Worm (Caenorhabditis elegans) whole organism, L4 larva: ENCODE measurements around the gene nhr-139.
A peak's percentile ranks its signal among the peaks of the same experiment; 100 is the strongest.

Experiments used
- F10B5.3 ChIP-seq: sonication (generic microtip); optimal IDR thresholded peaks from 2 replicates; lab custom pipeline; 2016; ENCODE audit warnings: mild to moderate bottlenecking, missing genetic modification characterization, missing compliant biosample characterization
- F26F4.8 ChIP-seq: fragments of 200-800 bp; sonication (Bioruptor generic); conservative IDR thresholded peaks from 2 replicates; pipeline ENCODE4 v1.3.6; 2022; ENCODE audit warnings: missing genetic modification characterization, missing compliant biosample characterization
- F44E2.7 ChIP-seq: fragments of 200-800 bp; sonication (Bioruptor generic); IDR thresholded peaks from 2 replicates; pipeline ENCODE4 v2.1.2; 2022; ENCODE audit warnings: missing genetic modification characterization, missing compliant biosample characterization
- T20F7.1 ChIP-seq: fragments of 200-800 bp; sonication (Bioruptor generic); optimal IDR thresholded peaks from 2 replicates; lab custom pipeline; 2018; ENCODE audit warnings: mild to moderate bottlenecking, missing genetic modification characterization, missing compliant biosample characterization
- T26A8.4 ChIP-seq: fragments of 200-800 bp; sonication (Bioruptor generic); IDR thresholded peaks from 2 replicates; pipeline ENCODE4 v1.3.6; 2022; ENCODE audit warnings: missing genetic modification characterization, missing compliant biosample characterization
- Y5F2A.4 ChIP-seq: fragments of 200-800 bp; sonication (Bioruptor generic); optimal IDR thresholded peaks from 2 replicates; lab custom pipeline; 2018; ENCODE audit warnings: mild to moderate bottlenecking, missing genetic modification characterization, missing compliant biosample characterization
- aly-2 ChIP-seq: sonication (generic microtip); optimal IDR thresholded peaks from 2 replicates; lab custom pipeline; 2018; ENCODE audit warnings: missing biosample characterization, missing genetic modification characterization
- arid-1 ChIP-seq: fragments of 200-800 bp; sonication (Bioruptor generic); conservative IDR thresholded peaks from 2 replicates; pipeline ENCODE4 v1.3.6; 2022; ENCODE audit warnings: missing genetic modification reagents, missing genetic modification characterization, missing compliant biosample characterization
- attf-4 ChIP-seq: sonication (generic microtip); optimal IDR thresholded peaks from 3 replicates; lab custom pipeline; 2017; ENCODE audit warnings: missing biosample characterization, missing genetic modification characterization
- ceh-82 ChIP-seq: sonication (generic microtip); optimal IDR thresholded peaks from 2 replicates; lab custom pipeline; 2017; ENCODE audit warnings: missing biosample characterization, missing genetic modification characterization
- cey-2 ChIP-seq: sonication (generic microtip); optimal IDR thresholded peaks from 3 replicates; lab custom pipeline; 2017; ENCODE audit warnings: missing genetic modification characterization, mild to moderate bottlenecking, missing compliant biosample characterization, antibody characterized with exemption, borderline replicate concordance; ENCODE audit not compliant: insufficient read depth
- daf-8 ChIP-seq: fragments of 200-800 bp; sonication (Bioruptor generic); IDR thresholded peaks from 2 replicates; pipeline ENCODE4 v1.3.6; 2022; ENCODE audit warnings: missing genetic modification characterization, missing compliant biosample characterization
- dmd-6 ChIP-seq: fragments of 200-800 bp; sonication (Bioruptor generic); IDR thresholded peaks from 2 replicates; pipeline ENCODE4 v1.3.6; 2022; ENCODE audit warnings: missing genetic modification reagents, missing genetic modification characterization, missing compliant biosample characterization
- dmd-8 ChIP-seq: fragments of 200-800 bp; sonication (Bioruptor generic); IDR thresholded peaks from 2 replicates; pipeline ENCODE4 v1.3.6; 2022; ENCODE audit warnings: missing genetic modification characterization, missing compliant biosample characterization
- fos-1 ChIP-seq: fragments of 150-350 bp; optimal IDR thresholded peaks from 2 replicates; lab custom pipeline; 2014; ENCODE audit warnings: missing biosample characterization, missing genetic modification characterization
- gei-8 ChIP-seq: fragments of 200-800 bp; sonication (Bioruptor generic); optimal IDR thresholded peaks from 2 replicates; lab custom pipeline; 2018; ENCODE audit warnings: mild to moderate bottlenecking, missing genetic modification characterization, missing compliant biosample characterization
- jun-1 ChIP-seq: fragments of 150-350 bp; optimal IDR thresholded peaks from 2 replicates; lab custom pipeline; 2014; ENCODE audit warnings: missing biosample characterization, missing genetic modification reagents, missing genetic modification characterization
- lin-29 ChIP-seq: fragments of 200-800 bp; sonication (Bioruptor generic); IDR thresholded peaks from 2 replicates; pipeline ENCODE4 v1.3.6; 2022; ENCODE audit warnings: missing genetic modification reagents, missing genetic modification characterization, missing compliant biosample characterization
- lin-38 ChIP-seq: fragments of 200-800 bp; sonication (Bioruptor generic); IDR thresholded peaks from 2 replicates; pipeline ENCODE4 v1.3.6; 2022; ENCODE audit warnings: missing genetic modification reagents, missing genetic modification characterization, missing compliant biosample characterization
- madf-5 ChIP-seq, 2 experiments: fragments of 200-800 bp; sonication (Bioruptor generic); IDR thresholded peaks; 2 replicates each; pipeline ENCODE4 v1.3.6; 2022; ENCODE audit warnings: missing compliant biosample characterization in 2 of 2, missing genetic modification characterization in 2 of 2
- mdl-1 ChIP-seq, 2 experiments: fragments of 150-350 bp in 1 of 2; sonication (generic microtip) in 1 of 2; optimal IDR thresholded peaks; 2 replicates each; lab custom pipeline; 2014 to 2017; ENCODE audit warnings: missing biosample characterization in 2 of 2, missing genetic modification characterization in 2 of 2
- mdt-29 ChIP-seq: fragments of 200-800 bp; sonication (Bioruptor generic); IDR thresholded peaks from 2 replicates; pipeline ENCODE4 v1.3.6; 2022; ENCODE audit warnings: missing genetic modification reagents, missing genetic modification characterization, missing compliant biosample characterization
- mep-1 ChIP-seq: fragments of 150-350 bp; sonication (generic microtip); optimal IDR thresholded peaks from 3 replicates; lab custom pipeline; 2014; ENCODE audit warnings: missing biosample characterization, missing genetic modification characterization
- mxl-2 ChIP-seq: fragments of 200-800 bp; sonication (Bioruptor generic); conservative IDR thresholded peaks from 2 replicates; pipeline ENCODE4 v1.3.6; 2022; ENCODE audit warnings: missing genetic modification reagents, missing genetic modification characterization, missing compliant biosample characterization
- mxl-3 ChIP-seq: fragments of 200-800 bp; sonication (Bioruptor generic); optimal IDR thresholded peaks from 2 replicates; lab custom pipeline; 2018; ENCODE audit warnings: mild to moderate bottlenecking, missing genetic modification characterization, missing compliant biosample characterization
- nhr-11 ChIP-seq: fragments of 150-350 bp; optimal IDR thresholded peaks from 2 replicates; lab custom pipeline; 2014; ENCODE audit warnings: missing biosample characterization, missing genetic modification characterization
- nhr-111 ChIP-seq: fragments of 200-800 bp; sonication (Bioruptor generic); optimal IDR thresholded peaks from 2 replicates; lab custom pipeline; 2018; ENCODE audit warnings: mild to moderate bottlenecking, missing genetic modification characterization, missing compliant biosample characterization
- nhr-25 ChIP-seq: sonication (generic microtip); optimal IDR thresholded peaks from 2 replicates; lab custom pipeline; 2017; ENCODE audit warnings: missing genetic modification characterization, mild to moderate bottlenecking, missing compliant biosample characterization, antibody characterized with exemption, moderate library complexity, borderline replicate concordance; ENCODE audit not compliant: insufficient read depth
- nhr-28 ChIP-seq: fragments of 150-350 bp; optimal IDR thresholded peaks from 2 replicates; lab custom pipeline; 2014; ENCODE audit warnings: missing biosample characterization, missing genetic modification characterization
- nhr-6 ChIP-seq: fragments of 150-350 bp; optimal IDR thresholded peaks from 2 replicates; lab custom pipeline; 2014; ENCODE audit warnings: missing biosample characterization, missing genetic modification characterization
- nhr-77 ChIP-seq: fragments of 150-350 bp; optimal IDR thresholded peaks from 2 replicates; lab custom pipeline; 2014; ENCODE audit warnings: missing biosample characterization, missing genetic modification characterization
- saeg-2 ChIP-seq: fragments of 200-800 bp; sonication (Bioruptor generic); IDR thresholded peaks from 2 replicates; pipeline ENCODE4 v1.3.6; 2022; ENCODE audit warnings: missing genetic modification reagents, missing genetic modification characterization, missing compliant biosample characterization
- spr-3 ChIP-seq: fragments of 200-800 bp; sonication (Bioruptor generic); optimal IDR thresholded peaks from 2 replicates; lab custom pipeline; 2018; ENCODE audit warnings: mild to moderate bottlenecking, missing genetic modification characterization, missing compliant biosample characterization
- tag-97 ChIP-seq: fragments of 200-800 bp; sonication (Bioruptor generic); IDR thresholded peaks from 2 replicates; pipeline ENCODE4 v1.3.6; 2022; ENCODE audit warnings: missing genetic modification characterization, missing compliant biosample characterization
- tra-1 ChIP-seq: fragments of 200-800 bp; sonication (Bioruptor generic); IDR thresholded peaks from 2 replicates; pipeline ENCODE4 v1.3.6; 2022; ENCODE audit warnings: missing genetic modification reagents, missing genetic modification characterization, missing compliant biosample characterization
- unc-130 ChIP-seq: sonication (generic microtip); optimal IDR thresholded peaks from 2 replicates; lab custom pipeline; 2016; ENCODE audit warnings: missing genetic modification reagents, missing genetic modification characterization, missing compliant biosample characterization
- unc-62 ChIP-seq, 3 experiments: fragments of 150-350 bp in 1 of 3; sonication (generic microtip); optimal IDR thresholded peaks in 2 of 3; peaks in 1 of 3; 1 replicate in 1 of 3; 2 replicates in 2 of 3; lab custom pipeline; 2014 to 2017; ENCODE audit warnings: missing biosample characterization in 3 of 3, missing genetic modification characterization in 3 of 3, missing genetic modification reagents in 3 of 3, missing genotype in 1 of 3
- zfp-2 ChIP-seq: sonication (generic microtip); optimal IDR thresholded peaks from 2 replicates; lab custom pipeline; 2016; ENCODE audit warnings: mild to moderate bottlenecking, missing genetic modification characterization, missing compliant biosample characterization
- zip-11 ChIP-seq: fragments of 200-800 bp; sonication (Bioruptor generic); IDR thresholded peaks from 2 replicates; pipeline ENCODE4 v1.3.6; 2022; ENCODE audit warnings: missing genetic modification characterization, missing compliant biosample characterization
- ztf-11 ChIP-seq: fragments of 150-350 bp; optimal IDR thresholded peaks from 2 replicates; lab custom pipeline; 2014; ENCODE audit warnings: missing biosample characterization, missing genetic modification characterization

The nhr-139 gene

DNA sequence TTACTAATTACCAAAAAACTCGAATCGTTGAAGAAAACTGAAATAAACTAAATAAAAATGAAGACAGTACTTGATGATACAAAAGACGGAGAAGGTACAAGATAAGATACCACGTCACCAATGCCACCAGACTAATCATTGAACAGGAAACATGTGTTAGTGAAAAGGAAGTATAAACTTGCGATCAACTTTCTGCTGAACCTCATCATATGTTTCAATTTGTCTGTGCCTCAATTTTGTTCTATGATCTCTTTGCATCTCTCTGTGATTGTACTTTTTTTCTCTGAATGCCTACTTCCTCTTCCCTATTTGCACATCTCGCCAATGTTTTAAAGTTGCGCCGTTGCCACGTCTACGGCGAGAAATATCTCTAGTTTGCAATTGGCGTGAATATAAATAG, 6.4 kb upstream of the nhr-139 start (continued):
- TF ChIP-seq nhr-111 (no peak), jun-1 (tag; lab: Kevin White, UChicago) (no peak), lin-29 (GFP tag; lab: Robert Waterston, UW) (no peak), F26F4.8 (no peak), F10B5.3 (no peak), saeg-2 (GFP tag; lab: Robert Waterston, UW) (no peak), daf-8 (GFP tag; lab: Robert Waterston, UW) (no peak), gei-8 (GFP tag; lab: Kevin White, UChicago) (peak; percentile 47), T26A8.4 (no peak), attf-4 (no peak), zip-11 (GFP tag; lab: Robert Waterston, UW) (no peak), mdl-1 (tag; optimal IDR thresholded peaks at IDR 0.05; lab: Kevin White, UChicago) (peak in 1 of 2 experiments; percentile 66)

DNA sequence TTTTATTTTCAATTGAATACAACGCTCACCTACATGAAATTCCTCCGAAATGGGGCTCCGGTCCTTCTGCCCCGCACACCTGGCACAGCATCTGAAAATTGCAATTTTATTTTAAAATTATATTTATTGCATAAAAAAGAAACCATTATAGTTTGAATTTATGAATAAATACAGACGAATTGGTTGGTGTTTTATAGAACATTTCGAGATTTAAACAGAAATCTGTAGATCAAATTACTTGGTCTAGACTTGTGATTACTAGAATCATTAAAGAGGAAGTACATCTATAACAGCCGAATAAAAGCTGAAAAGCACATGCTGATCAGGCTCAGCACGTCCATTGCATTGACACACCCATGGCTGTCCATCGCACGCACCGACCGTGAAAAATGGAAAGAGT, 4.2 kb upstream of the nhr-139 start, which contains the start of gene nhr-162:
Gene nhr-162, minus strand, starts transcription at position 101 of the 400 bp plus-strand sequence.
- no peak for TF ChIP-seq saeg-2 (GFP tag; lab: Robert Waterston, UW)
- no peak for TF ChIP-seq cey-2 (tag; lab: Kevin White, UChicago)
- TF ChIP-seq nhr-77 = no peak
- no peak for TF ChIP-seq F10B5.3
- no peak for TF ChIP-seq Y5F2A.4 (GFP tag; lab: Kevin White, UChicago)
- no peak for TF ChIP-seq nhr-25 (tag; lab: Kevin White, UChicago)
- TF ChIP-seq mxl-3 (GFP tag; lab: Kevin White, UChicago) = no peak
- TF ChIP-seq nhr-6 = no peak
- no peak for TF ChIP-seq ceh-82 (tag; lab: Kevin White, UChicago)
- TF ChIP-seq nhr-11 (tag; lab: Kevin White, UChicago) = no peak
- no peak for TF ChIP-seq dmd-8 (GFP tag; lab: Robert Waterston, UW)
- no peak for TF ChIP-seq nhr-111
- TF ChIP-seq zfp-2 (tag; lab: Kevin White, UChicago) = no peak
- no peak for TF ChIP-seq spr-3 (GFP tag; lab: Kevin White, UChicago)
- no peak for TF ChIP-seq tra-1
- TF ChIP-seq nhr-28 (tag; lab: Kevin White, UChicago) = no peak
- no peak for TF ChIP-seq unc-130 (GFP tag; lab: Kevin White, UChicago)

DNA sequence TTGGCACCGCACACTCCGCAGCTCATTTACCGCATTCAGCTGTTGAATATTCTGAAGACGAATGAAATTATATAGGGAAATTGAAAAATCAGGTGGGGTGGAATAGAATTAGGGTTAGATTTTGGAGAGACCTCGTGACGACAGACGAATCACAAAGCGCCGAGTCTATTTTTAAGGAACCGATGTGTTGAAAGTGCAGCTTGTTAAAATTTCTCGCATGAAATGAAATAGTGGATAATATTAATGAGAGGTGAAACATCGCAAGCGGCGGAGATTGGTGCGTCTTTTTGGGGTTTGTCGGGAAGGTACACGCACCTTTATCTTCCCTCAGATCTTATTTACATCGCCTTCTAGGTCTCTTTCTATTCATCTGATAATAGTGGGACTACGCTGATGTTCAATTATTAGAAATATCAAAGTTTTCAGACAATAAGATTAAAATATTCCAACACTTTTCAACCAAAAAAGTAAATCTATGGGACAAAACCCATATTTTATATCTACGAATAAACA, 2.1 kb upstream of the nhr-139 start, which contains the start of gene nhr-140:
Gene nhr-140, minus strand, starts transcription at position 51 of the 513 bp plus-strand sequence.
- TF ChIP-seq daf-8 (GFP tag; lab: Robert Waterston, UW) (no peak), unc-62 (GFP tag; optimal IDR thresholded peaks at IDR 0.05 in 1 of 2; lab: Kevin White, UChicago) (peak in 1 of 2 experiments; percentile 83), unc-62 (tag; optimal IDR thresholded peaks at IDR 0.05; lab: Kevin White, UChicago) (no peak)

DNA sequence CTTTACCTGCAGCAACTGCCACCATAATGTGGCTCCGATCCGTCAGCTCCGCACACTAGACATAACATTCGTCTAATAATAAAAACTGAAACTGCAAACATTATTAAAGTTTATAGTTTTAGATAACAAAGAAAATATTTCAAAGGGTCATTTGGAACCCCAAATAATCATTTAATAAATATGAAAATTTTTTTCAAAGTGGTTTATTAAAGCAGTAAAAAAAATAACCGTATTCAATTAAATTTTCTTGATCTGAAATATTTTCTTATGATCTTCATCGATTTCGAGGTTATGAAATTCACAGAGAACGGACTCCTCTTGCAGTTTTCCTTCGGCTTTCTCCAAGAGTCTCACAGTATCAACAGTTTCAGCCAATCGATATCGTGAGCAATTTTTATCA, 1.6 kb downstream of the nhr-139 start, which contains the start of gene nhr-163:
Gene nhr-163, minus strand, starts transcription at position 101 of the 400 bp plus-strand sequence.
- TF ChIP-seq arid-1 (GFP tag; lab: Robert Waterston, UW) (no peak), T20F7.1 (GFP tag; lab: Kevin White, UChicago) (no peak), fos-1 (no peak), dmd-6 (GFP tag; lab: Robert Waterston, UW) (no peak), mep-1 (no peak), unc-130 (GFP tag; lab: Kevin White, UChicago) (no peak), mdt-29 (GFP tag; lab: Robert Waterston, UW) (no peak), tag-97 (no peak), mxl-2 (no peak), Y5F2A.4 (GFP tag; lab: Kevin White, UChicago) (no peak), F10B5.3 (no peak), dmd-8 (GFP tag; lab: Robert Waterston, UW) (no peak), mxl-3 (GFP tag; lab: Kevin White, UChicago) (no peak), F44E2.7 (no peak), lin-38 (no peak), aly-2 (tag; lab: Kevin White, UChicago) (no peak), ztf-11 (tag; lab: Kevin White, UChicago) (no peak), madf-5 (GFP tag; IDR thresholded peaks at IDR 0.05; lab: Robert Waterston, UW) (no peak)
